Fruit fly (Drosophila melanogaster) whole organism, prepupa: Measurements from ENCODE around the gene sau.
A peak's percentile ranks its signal among the peaks of the same experiment; 100 is the strongest.

Experiments
- CG10631 ChIP-seq: fragments of 200-800 bp; sonication (Bioruptor generic); optimal IDR thresholded peaks from 2 replicates; lab custom pipeline; 2016; ENCODE audit warnings: missing biosample characterization, missing genetic modification characterization
- CG10669 ChIP-seq: fragments of 200-800 bp; sonication (Bioruptor generic); optimal IDR thresholded peaks from 3 replicates; lab custom pipeline; 2018; ENCODE audit warnings: missing biosample characterization, mild to moderate bottlenecking, missing genetic modification characterization, moderate library complexity
- CG11294 ChIP-seq: fragments of 200-800 bp; sonication (Bioruptor generic); IDR thresholded peaks from 2 replicates; pipeline ENCODE4 v1.3.6; 2022; ENCODE audit warnings: missing biosample characterization, missing genetic modification characterization
- CG11762 ChIP-seq: fragments of 200-800 bp; sonication (Bioruptor generic); optimal IDR thresholded peaks from 3 replicates; lab custom pipeline; 2016; ENCODE audit warnings: missing biosample characterization, missing genetic modification characterization; ENCODE audit not compliant: insufficient read depth
- CG11902 ChIP-seq: fragments of 200-800 bp; sonication (Bioruptor generic); optimal IDR thresholded peaks from 3 replicates; lab custom pipeline; 2016; ENCODE audit warnings: missing biosample characterization, missing genetic modification characterization
- CG15336 ChIP-seq: fragments of 200-800 bp; sonication (Bioruptor generic); IDR thresholded peaks from 2 replicates; pipeline ENCODE4 v1.3.6; 2022; ENCODE audit warnings: missing biosample characterization, missing genetic modification characterization
- CG16779 ChIP-seq: fragments of 200-800 bp; sonication (Bioruptor generic); optimal IDR thresholded peaks from 3 replicates; lab custom pipeline; 2017; ENCODE audit warnings: missing biosample characterization, mild to moderate bottlenecking, missing genetic modification characterization
- CG32006 ChIP-seq: fragments of 200-800 bp; sonication (Bioruptor generic); optimal IDR thresholded peaks from 3 replicates; lab custom pipeline; 2017; ENCODE audit warnings: missing biosample characterization, mild to moderate bottlenecking, missing genetic modification characterization
- CG34406 ChIP-seq: fragments of 200-800 bp; sonication (Bioruptor generic); optimal IDR thresholded peaks from 3 replicates; lab custom pipeline; 2016; ENCODE audit warnings: missing biosample characterization, missing genetic modification characterization
- CG3919 ChIP-seq: fragments of 200-800 bp; sonication (Bioruptor generic); optimal IDR thresholded peaks from 3 replicates; lab custom pipeline; 2016; ENCODE audit warnings: missing biosample characterization, missing genetic modification characterization
- CG4318 ChIP-seq: fragments of 200-800 bp; sonication (Bioruptor generic); optimal IDR thresholded peaks from 3 replicates; lab custom pipeline; 2017; ENCODE audit warnings: missing biosample characterization, mild to moderate bottlenecking, missing genetic modification characterization
- CG6276 ChIP-seq: fragments of 200-800 bp; sonication (Bioruptor generic); optimal IDR thresholded peaks from 2 replicates; lab custom pipeline; 2017; ENCODE audit warnings: missing biosample characterization, mild to moderate bottlenecking, missing genetic modification characterization
- CG6792 ChIP-seq: fragments of 200-800 bp; sonication (Bioruptor generic); optimal IDR thresholded peaks from 3 replicates; lab custom pipeline; 2016; ENCODE audit warnings: missing biosample characterization, missing genetic modification characterization
- CG6808 ChIP-seq: fragments of 200-800 bp; sonication (Bioruptor generic); optimal IDR thresholded peaks from 3 replicates; lab custom pipeline; 2017; ENCODE audit warnings: missing biosample characterization, missing genetic modification characterization, mild to moderate bottlenecking, moderate library complexity, missing genetic modification reagents
- CG6854 ChIP-seq: fragments of 200-800 bp; sonication (Bioruptor generic); optimal IDR thresholded peaks from 2 replicates; lab custom pipeline; 2017; ENCODE audit warnings: missing biosample characterization, mild to moderate bottlenecking, missing genetic modification characterization
- CG7368 ChIP-seq: fragments of 200-800 bp; sonication (Bioruptor generic); optimal IDR thresholded peaks from 3 replicates; lab custom pipeline; 2016; ENCODE audit warnings: missing biosample characterization, missing genetic modification characterization
- CG8319 ChIP-seq: fragments of 200-800 bp; sonication (Bioruptor generic); optimal IDR thresholded peaks from 3 replicates; lab custom pipeline; 2016; ENCODE audit warnings: missing biosample characterization, missing genetic modification characterization
- CG8632 ChIP-seq: fragments of 200-800 bp; sonication (Bioruptor generic); optimal IDR thresholded peaks from 3 replicates; lab custom pipeline; 2016; ENCODE audit warnings: missing biosample characterization, missing genetic modification characterization
- CG9139 ChIP-seq: fragments of 200-800 bp; sonication (Bioruptor generic); optimal IDR thresholded peaks from 3 replicates; lab custom pipeline; 2017; ENCODE audit warnings: missing biosample characterization, mild to moderate bottlenecking, missing genetic modification characterization
- Eip75B ChIP-seq: fragments of 200-800 bp; sonication (Bioruptor generic); optimal IDR thresholded peaks from 3 replicates; lab custom pipeline; 2016; ENCODE audit warnings: missing biosample characterization, missing genetic modification characterization
- Eip78C ChIP-seq: fragments of 200-800 bp; sonication (Bioruptor generic); peaks from one replicate; lab custom pipeline; 2016; ENCODE audit warnings: missing biosample characterization, missing genetic modification characterization
- Eip93F ChIP-seq: fragments of 200-800 bp; sonication (Bioruptor generic); optimal IDR thresholded peaks from 2 replicates; lab custom pipeline; 2016; ENCODE audit warnings: missing biosample characterization, mild to moderate bottlenecking, missing genetic modification characterization
- Ets21C ChIP-seq: fragments of 200-800 bp; sonication (Bioruptor generic); optimal IDR thresholded peaks from 3 replicates; lab custom pipeline; 2016; ENCODE audit warnings: missing biosample characterization, missing genetic modification characterization
- Gug ChIP-seq: fragments of 200-800 bp; sonication (Bioruptor generic); IDR thresholded peaks from 2 replicates; pipeline ENCODE4 v1.3.6; 2022; ENCODE audit warnings: missing biosample characterization, missing genetic modification characterization
- Hr38 ChIP-seq: sonication (Bioruptor generic); optimal IDR thresholded peaks from 2 replicates; lab custom pipeline; 2016; ENCODE audit warnings: missing biosample characterization, missing genetic modification characterization
- Hr4 ChIP-seq: fragments of 200-800 bp; sonication (Bioruptor generic); optimal IDR thresholded peaks from 3 replicates; lab custom pipeline; 2016; ENCODE audit warnings: missing biosample characterization, missing genetic modification characterization
- Lpt ChIP-seq: fragments of 200-800 bp; sonication (Bioruptor generic); optimal IDR thresholded peaks from 3 replicates; lab custom pipeline; 2016; ENCODE audit warnings: missing biosample characterization, missing genetic modification characterization
- Met ChIP-seq: fragments of 200-800 bp; sonication (Bioruptor generic); optimal IDR thresholded peaks from 3 replicates; lab custom pipeline; 2016; ENCODE audit warnings: missing biosample characterization, missing genetic modification characterization
- OdsH ChIP-seq: fragments of 200-800 bp; sonication (Bioruptor generic); optimal IDR thresholded peaks from 3 replicates; lab custom pipeline; 2016; ENCODE audit warnings: missing biosample characterization, missing genetic modification characterization
- Smox ChIP-seq: fragments of 200-800 bp; sonication (Bioruptor generic); optimal IDR thresholded peaks from 3 replicates; lab custom pipeline; 2016; ENCODE audit warnings: missing biosample characterization, missing genetic modification characterization
- Sox14 ChIP-seq: fragments of 200-800 bp; sonication (Bioruptor generic); optimal IDR thresholded peaks from 3 replicates; lab custom pipeline; 2016; ENCODE audit warnings: missing biosample characterization, missing genetic modification characterization
- achi ChIP-seq: fragments of 200-800 bp; sonication (Bioruptor generic); optimal IDR thresholded peaks from 3 replicates; lab custom pipeline; 2016; ENCODE audit warnings: missing biosample characterization, missing genetic modification characterization
- acj6 ChIP-seq: fragments of 200-800 bp; sonication (Bioruptor generic); optimal IDR thresholded peaks from 3 replicates; lab custom pipeline; 2016; ENCODE audit warnings: missing biosample characterization, missing genetic modification characterization
- cyc ChIP-seq: fragments of 200-800 bp; sonication (Bioruptor generic); optimal IDR thresholded peaks from 3 replicates; lab custom pipeline; 2016; ENCODE audit warnings: missing biosample characterization, missing genetic modification characterization
- dac ChIP-seq: fragments of 200-800 bp; sonication (Bioruptor generic); optimal IDR thresholded peaks from 2 replicates; lab custom pipeline; 2017; ENCODE audit warnings: missing biosample characterization, mild to moderate bottlenecking, missing genetic modification characterization
- dsx ChIP-seq: fragments of 200-800 bp; optimal IDR thresholded peaks from 3 replicates; lab custom pipeline; 2019; ENCODE audit warnings: missing biosample characterization, mild to moderate bottlenecking, missing genetic modification characterization, moderate library complexity; ENCODE audit not compliant: poor library complexity, severe bottlenecking
- eg ChIP-seq: fragments of 200-800 bp; sonication (Bioruptor generic); IDR thresholded peaks from 3 replicates; pipeline ENCODE4 v1.3.6; 2022; ENCODE audit warnings: missing biosample characterization, missing genetic modification characterization
- fd85E ChIP-seq: fragments of 200-800 bp; sonication (Bioruptor generic); optimal IDR thresholded peaks from 3 replicates; lab custom pipeline; 2016; ENCODE audit warnings: missing biosample characterization, missing genetic modification characterization
- fkh ChIP-seq: fragments of 200-800 bp; sonication (Bioruptor generic); optimal IDR thresholded peaks from 3 replicates; lab custom pipeline; 2017; ENCODE audit warnings: missing biosample characterization, mild to moderate bottlenecking, missing genetic modification characterization, moderate library complexity
- net ChIP-seq: fragments of 200-800 bp; sonication (Bioruptor generic); optimal IDR thresholded peaks from 3 replicates; lab custom pipeline; 2016; ENCODE audit warnings: missing biosample characterization, missing genetic modification characterization
- pdm3 ChIP-seq: fragments of 200-800 bp; sonication (Bioruptor generic); optimal IDR thresholded peaks from 3 replicates; lab custom pipeline; 2016; ENCODE audit warnings: missing biosample characterization, missing genetic modification characterization
- salr ChIP-seq, 2 experiments: fragments of 200-800 bp; sonication (Bioruptor generic); optimal IDR thresholded peaks; 3 replicates each; lab custom pipeline; 2016 to 2018; ENCODE audit warnings: missing biosample characterization in 2 of 2, missing genetic modification characterization in 2 of 2, mild to moderate bottlenecking in 1 of 2
- svp ChIP-seq: fragments of 200-800 bp; sonication (Bioruptor generic); peaks from one replicate; lab custom pipeline; 2016; ENCODE audit warnings: missing biosample characterization, missing genetic modification characterization
- topi ChIP-seq: fragments of 200-800 bp; sonication (Bioruptor generic); optimal IDR thresholded peaks from 3 replicates; lab custom pipeline; 2016; ENCODE audit warnings: missing biosample characterization, missing genetic modification characterization
- vri ChIP-seq: fragments of 200-800 bp; sonication (Bioruptor generic); optimal IDR thresholded peaks from 3 replicates; lab custom pipeline; 2016; ENCODE audit warnings: missing biosample characterization, mild to moderate bottlenecking, missing genetic modification characterization

The sau gene

dm6 chr2L:2226259-2227121 is at the start of gene sau, which contains the start of gene CG15387 (continued):
- TF ChIP-seq CG10669 (GFP tag; lab: Kevin White, UChicago) (peak; percentile 79), CG11902 (GFP tag; lab: Kevin White, UChicago) (peak; percentile 75), OdsH (GFP tag; lab: Kevin White, UChicago) (peak; percentile 90), achi (peak; percentile 82), acj6 (peak; percentile 90), CG6854 (GFP tag; lab: Kevin White, UChicago) (peak; percentile 39), Lpt (GFP tag; lab: Kevin White, UChicago) (peak; percentile 42), CG34406 (GFP tag; lab: Kevin White, UChicago) (peak; percentile 81), CG9139 (GFP tag; lab: Kevin White, UChicago) (peak; percentile 43), Eip93F (GFP tag; lab: Kevin White, UChicago) (peak; percentile 27), Eip75B (GFP tag; lab: Kevin White, UChicago) (peak; percentile 84)
- TF ChIP-seq, all 60 proteins: peak for 60

DNA sequence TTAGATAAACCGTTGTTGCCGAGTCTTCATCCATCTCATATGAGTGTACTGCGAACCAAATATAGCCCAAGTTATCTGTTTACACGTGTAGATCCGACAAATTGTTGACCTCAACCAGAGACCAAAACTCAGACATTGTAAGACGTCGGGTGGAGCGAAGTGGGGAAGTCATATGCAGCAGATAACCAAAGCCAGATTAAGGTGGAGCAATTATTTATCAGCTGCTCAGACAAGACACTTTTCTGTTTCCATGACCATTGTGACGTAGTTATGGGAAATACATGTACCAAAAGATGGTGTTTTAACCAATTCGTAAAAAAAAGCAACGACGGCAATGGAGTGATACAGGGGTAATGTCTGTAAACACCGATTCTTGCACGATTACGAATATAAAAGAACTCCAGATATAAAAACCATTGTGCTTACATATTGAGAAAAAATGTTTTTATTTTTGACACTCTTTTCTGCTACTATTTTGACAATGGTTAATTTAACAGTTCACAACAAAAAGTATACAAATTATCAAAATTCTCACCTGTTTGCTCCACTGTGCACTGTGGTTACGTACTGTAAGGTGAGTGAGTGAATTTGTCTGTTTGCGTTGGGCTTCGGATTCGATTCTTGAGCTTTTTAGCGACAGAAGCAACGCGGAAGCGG is 48.7 kb upstream of the sau start:
- TF ChIP-seq CG11294 (GFP tag; lab: Robert Waterston, UW) (no peak), Eip75B (GFP tag; lab: Kevin White, UChicago) (peak; percentile 63), svp (peak; percentile 93), Sox14 (GFP tag; lab: Kevin White, UChicago) (peak; percentile 81), CG4318 (GFP tag; lab: Kevin White, UChicago) (peak; percentile 19), eg (GFP tag; lab: Robert Waterston, UW) (peak; percentile 62), CG34406 (GFP tag; lab: Kevin White, UChicago) (peak; percentile 59), Gug (no peak), pdm3 (GFP tag; lab: Kevin White, UChicago) (peak; percentile 78), vri (GFP tag; lab: Kevin White, UChicago) (peak; percentile 35), Hr4 (GFP tag; lab: Kevin White, UChicago) (peak; percentile 60), dac (no peak), Smox (GFP tag; lab: Kevin White, UChicago) (peak; percentile 76), cyc (GFP tag; lab: Kevin White, UChicago) (peak; percentile 72), Ets21C (peak; percentile 70), Eip93F (GFP tag; lab: Kevin White, UChicago) (peak; percentile 52), CG6808 (GFP tag; lab: Kevin White, UChicago) (no peak), Eip78C (peak; percentile 92), net (peak; percentile 57), achi (peak; percentile 70), CG9139 (GFP tag; lab: Kevin White, UChicago) (no peak), CG10631 (GFP tag; lab: Kevin White, UChicago) (peak; percentile 73), CG6276 (peak; percentile 22), salr (GFP tag; optimal IDR thresholded peaks at IDR 0.05; lab: Kevin White, UChicago) (peak in 1 of 2 experiments; percentile 54), fd85E (no peak), CG11762 (GFP tag; lab: Kevin White, UChicago) (peak; percentile 75), Met (GFP tag; lab: Kevin White, UChicago) (peak; percentile 78), fkh (peak; percentile 61), CG3919 (GFP tag; lab: Kevin White, UChicago) (peak; percentile 71), Lpt (GFP tag; lab: Kevin White, UChicago) (no peak), CG6792 (GFP tag; lab: Kevin White, UChicago) (peak; percentile 64), CG15336 (GFP tag; lab: Robert Waterston, UW) (peak; percentile 39; the same call in 1 of the 2 replicates), CG7368 (peak; percentile 55), dsx (peak; percentile 35), topi (peak; percentile 81), CG32006 (GFP tag; lab: Kevin White, UChicago) (peak; percentile 59), CG16779 (tag; lab: Kevin White, UChicago) (no peak), CG8632 (GFP tag; lab: Kevin White, UChicago) (peak; percentile 76), Hr38 (GFP tag; lab: Kevin White, UChicago) (no peak), CG6854 (GFP tag; lab: Kevin White, UChicago) (no peak), CG8319 (GFP tag; lab: Kevin White, UChicago) (peak; percentile 66), OdsH (GFP tag; lab: Kevin White, UChicago) (peak; percentile 63)
